Worm (Caenorhabditis elegans): ENCODE results near the gene ceh-27.

DNA sequence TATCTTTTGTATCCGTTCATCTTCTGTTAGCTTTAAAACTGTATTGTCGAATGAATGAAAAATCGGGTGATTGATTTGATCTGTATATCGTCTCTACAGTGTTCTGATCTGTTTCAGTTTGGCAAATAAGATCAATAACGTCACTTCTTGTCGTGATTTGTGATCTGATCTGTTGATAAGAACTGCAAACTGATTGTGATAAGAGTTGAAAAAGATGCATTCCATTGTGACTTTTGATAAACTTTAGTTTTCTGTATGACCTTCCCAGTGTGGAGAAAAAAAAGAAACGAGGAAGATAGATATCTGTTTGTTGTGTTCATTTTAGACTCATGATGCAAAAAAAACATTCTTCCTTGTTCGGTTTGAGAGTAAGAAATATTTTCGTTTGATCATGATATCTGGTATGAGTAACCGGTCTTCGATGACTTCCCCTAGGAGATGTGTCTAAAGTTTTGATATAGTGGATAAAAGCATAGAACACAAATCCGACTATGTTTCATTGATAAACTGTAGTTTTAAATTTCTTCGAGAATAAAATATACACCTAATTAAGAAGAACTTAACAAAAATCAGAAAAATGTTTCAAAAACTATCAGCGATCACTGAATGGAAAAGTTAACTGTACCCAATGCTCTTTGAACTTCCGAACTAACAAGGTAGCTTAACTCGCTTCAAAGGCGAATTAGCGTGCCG is 50.0 kb downstream of the ceh-27 start:
- no peak for TF ChIP-seq him-1 (tag; optimal IDR thresholded peaks at IDR 0.05)
- TF ChIP-seq W03F9.2 (tag; optimal IDR thresholded peaks at IDR 0.05) = no peak

Measured in whole organism, L4/young adult.